Fruit fly (Drosophila melanogaster) whole organism, larva: ENCODE results near the gene X11Lbeta.
"Not testable (repeated sequence)": the region's sequence is repeated elsewhere in the genome, so short reads cannot be mapped to it uniquely, and the experiment has no call there.

ENCODE experiments used
- noc ChIP-seq: fragments of 200-800 bp; sonication (Bioruptor generic); optimal IDR thresholded peaks from 3 replicates; lab custom pipeline; 2019; ENCODE audit warnings: missing biosample characterization, mild to moderate bottlenecking, missing genetic modification characterization, moderate library complexity

Gene X11Lbeta

dm6 chrX:10602057-10602764 is 25.3 kb upstream of the X11Lbeta start, which contains the start of gene CG1628:
Gene CG1628 (minus strand): TSS chrX:10602714.
- TF ChIP-seq noc (tag; lab: Kevin White, UChicago), result no peak

dm6 chrX:10606889-10607478 is 20.6 kb upstream of the X11Lbeta start:
- no peak for TF ChIP-seq noc (tag; lab: Kevin White, UChicago)

DNA sequence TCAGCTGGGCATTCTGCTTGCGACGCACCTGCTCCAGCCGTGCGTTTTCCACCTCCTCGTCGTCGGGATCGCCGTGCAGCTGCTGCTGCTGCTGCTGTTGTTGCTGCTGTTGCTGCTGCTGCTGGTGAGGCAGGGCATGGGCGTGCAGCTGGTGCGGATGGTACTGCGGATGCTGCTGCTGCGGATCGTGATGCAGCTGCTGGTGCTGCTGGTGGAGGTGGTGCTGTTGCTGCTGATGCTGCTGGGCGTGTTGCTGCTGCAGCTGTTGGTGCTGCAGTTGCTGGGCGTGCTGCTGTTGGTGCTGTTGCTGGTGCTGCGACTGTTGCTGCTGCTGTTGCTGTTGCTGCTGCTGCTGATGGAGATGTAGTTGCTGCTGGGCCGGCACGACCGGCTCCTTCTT is 19.9 kb upstream of the X11Lbeta start:
- TF ChIP-seq noc (tag; lab: Kevin White, UChicago), result no peak

- TF ChIP-seq noc (tag; lab: Kevin White, UChicago), result no peak
Observed at dm6 chrX:10613568-10613967, 14.0 kb upstream of the X11Lbeta start.

DNA sequence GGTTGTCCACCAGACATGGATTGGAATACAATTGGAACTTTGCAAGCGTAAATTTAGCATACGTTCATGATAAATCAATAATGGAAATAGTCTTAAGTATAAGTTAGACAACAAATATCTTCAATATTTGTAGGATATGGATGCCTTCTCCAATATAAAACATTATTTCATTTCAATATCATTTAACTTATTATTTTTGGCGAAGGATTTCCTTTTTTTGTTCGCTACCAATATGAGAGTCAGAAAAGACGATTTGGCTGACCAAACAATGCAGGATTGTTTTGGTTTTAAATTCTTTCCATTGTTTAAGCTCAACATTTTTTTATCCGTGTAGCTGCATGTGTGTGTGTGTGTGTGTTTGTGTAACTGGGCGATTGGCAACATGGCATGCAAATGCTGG is 12.3 kb upstream of the X11Lbeta start:
- TF ChIP-seq noc (tag; lab: Kevin White, UChicago), result no peak

dm6 chrX:10618491-10618890 is 9.0 kb upstream of the X11Lbeta start:
- no peak for TF ChIP-seq noc (tag; lab: Kevin White, UChicago)

dm6 chrX:10620144-10621005 is 7.2 kb upstream of the X11Lbeta start, which contains the start of gene CG43347:
Gene CG43347 (minus strand): TSS chrX:10620190.
- TF ChIP-seq noc (tag; lab: Kevin White, UChicago), result no peak

DNA sequence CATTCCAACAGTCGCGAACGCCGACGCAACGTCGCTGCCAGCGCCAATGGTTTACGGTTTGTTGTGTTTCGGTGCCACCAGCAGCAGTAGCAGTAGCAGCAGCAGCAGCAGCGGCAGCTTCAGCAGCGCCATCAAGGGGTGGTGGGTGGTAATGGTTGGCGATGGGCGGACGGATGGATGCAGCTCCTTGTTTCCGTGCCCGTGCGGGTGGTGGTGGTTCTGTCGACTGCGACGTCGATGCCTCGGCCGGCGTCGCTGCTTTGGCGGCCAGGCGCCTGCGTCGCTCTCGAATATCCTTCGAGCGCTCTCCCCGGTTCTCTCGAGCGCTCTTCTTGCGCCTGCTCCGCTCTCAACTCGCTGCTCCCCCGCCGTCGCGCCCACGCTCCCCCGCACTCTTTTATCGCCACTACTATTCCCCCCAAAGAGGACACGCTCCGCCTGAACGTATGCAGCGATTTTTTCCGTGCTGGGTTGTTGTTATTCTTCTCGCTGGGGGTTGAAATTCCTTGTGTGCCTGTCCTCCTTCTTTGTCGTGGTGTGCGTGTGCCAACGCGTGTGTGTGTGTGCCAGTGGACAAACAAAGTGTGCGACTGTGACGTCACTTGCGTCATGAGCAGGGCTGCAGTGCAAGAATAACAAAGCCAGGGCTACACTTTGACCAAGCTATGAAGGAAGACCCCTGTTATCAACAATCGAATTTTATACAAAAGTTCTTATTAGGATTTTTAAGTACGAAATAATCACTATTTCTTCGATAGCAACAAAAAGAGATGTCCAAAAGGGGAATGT is 6.1 kb upstream of the X11Lbeta start:
- no peak for TF ChIP-seq noc (tag; lab: Kevin White, UChicago)

DNA sequence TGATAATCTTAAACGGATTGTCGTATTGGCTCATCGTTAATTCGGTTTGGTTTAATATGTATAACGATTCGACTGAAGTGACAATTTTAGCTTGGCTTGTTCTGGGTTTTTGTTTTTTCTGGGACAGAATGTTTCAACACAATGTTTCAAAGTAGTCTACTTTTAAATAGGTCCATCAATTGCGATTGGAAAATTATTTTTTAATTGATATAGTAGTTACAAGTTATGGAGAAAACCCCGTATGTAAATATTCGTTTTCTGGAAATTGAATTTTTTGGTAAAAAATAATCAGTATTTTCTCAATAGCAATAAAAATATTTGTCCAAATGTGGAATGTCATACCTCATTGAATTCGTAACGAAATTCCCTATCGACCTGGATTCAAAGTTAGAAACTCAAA is 4.4 kb upstream of the X11Lbeta start, which contains the start of gene Rab9Db:
Gene Rab9Db, minus strand, starts transcription at position 101 of the 400 bp plus-strand sequence.
- TF ChIP-seq noc (tag; lab: Kevin White, UChicago), result not testable (repeated sequence)

- TF ChIP-seq noc (tag; lab: Kevin White, UChicago), result peak; percentile 15
Observed at dm6 chrX:10628874-10629273, 1.3 kb downstream of the X11Lbeta start.

DNA sequence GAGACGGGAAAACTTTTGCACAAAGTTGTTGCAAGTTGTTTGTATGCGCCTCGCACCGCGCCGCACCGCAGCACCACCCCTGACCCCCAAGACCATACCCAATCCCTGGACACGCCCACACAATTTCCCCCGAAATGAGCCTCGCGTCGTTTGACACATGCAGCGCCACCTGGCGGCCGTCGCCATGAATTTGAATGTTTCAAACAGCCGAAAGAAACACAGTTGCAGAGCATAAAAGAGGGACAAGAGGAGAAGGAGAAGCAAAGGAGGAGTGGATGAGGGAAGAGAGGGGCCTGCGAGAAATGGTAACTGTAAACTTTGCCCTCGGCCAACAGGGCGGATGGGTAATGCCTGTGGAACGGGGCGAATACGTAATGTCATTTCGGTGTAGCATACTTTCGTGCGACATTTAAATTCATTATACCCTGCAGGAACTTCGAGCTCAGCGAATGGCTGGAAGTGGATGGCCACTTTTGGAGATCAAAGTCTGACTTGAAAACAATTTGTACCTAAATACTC is 14.8 kb downstream of the X11Lbeta start:
- no peak for TF ChIP-seq noc (tag; lab: Kevin White, UChicago)

- TF ChIP-seq noc (tag; lab: Kevin White, UChicago), result no peak
Observed at dm6 chrX:10656216-10656615, 28.7 kb downstream of the X11Lbeta start.

dm6 chrX:10657380-10657779 is 29.8 kb downstream of the X11Lbeta start, which contains the start of gene CG2111:
Gene CG2111 (plus strand): TSS chrX:10657680.
- TF ChIP-seq noc (tag; lab: Kevin White, UChicago), result no peak

dm6 chrX:10661743-10662142 is 34.2 kb downstream of the X11Lbeta start, which contains the start of gene Rab9E:
Gene Rab9E (minus strand): TSS chrX:10661843.
- TF ChIP-seq noc (tag; lab: Kevin White, UChicago), result not testable (repeated sequence)

- TF ChIP-seq noc (tag; lab: Kevin White, UChicago), result no peak
Observed at dm6 chrX:10673366-10673765, 45.8 kb downstream of the X11Lbeta start, which contains the start of gene CG12637. Gene CG12637 (minus strand): TSS chrX:10673466.
